Worm (Caenorhabditis elegans) whole organism, midembryonic: ENCODE measurements around the gene fbxb-115.

Experiments used
- T22C8.4 ChIP-seq: fragments of 200-800 bp; sonication (Bioruptor generic); IDR thresholded peaks from 2 replicates; pipeline ENCODE4 v1.3.6; 2022; ENCODE audit warnings: missing genetic modification characterization, missing compliant biosample characterization
- cog-1 ChIP-seq: sonication (generic microtip); optimal IDR thresholded peaks from 2 replicates; lab custom pipeline; 2016; ENCODE audit warnings: missing genetic modification characterization, missing compliant biosample characterization
- ztf-29 ChIP-seq: fragments of 200-800 bp; sonication (Bioruptor generic); IDR thresholded peaks from 2 replicates; pipeline ENCODE4 v1.3.6; 2022; ENCODE audit warnings: missing genetic modification reagents, missing genetic modification characterization, missing compliant biosample characterization

DNA sequence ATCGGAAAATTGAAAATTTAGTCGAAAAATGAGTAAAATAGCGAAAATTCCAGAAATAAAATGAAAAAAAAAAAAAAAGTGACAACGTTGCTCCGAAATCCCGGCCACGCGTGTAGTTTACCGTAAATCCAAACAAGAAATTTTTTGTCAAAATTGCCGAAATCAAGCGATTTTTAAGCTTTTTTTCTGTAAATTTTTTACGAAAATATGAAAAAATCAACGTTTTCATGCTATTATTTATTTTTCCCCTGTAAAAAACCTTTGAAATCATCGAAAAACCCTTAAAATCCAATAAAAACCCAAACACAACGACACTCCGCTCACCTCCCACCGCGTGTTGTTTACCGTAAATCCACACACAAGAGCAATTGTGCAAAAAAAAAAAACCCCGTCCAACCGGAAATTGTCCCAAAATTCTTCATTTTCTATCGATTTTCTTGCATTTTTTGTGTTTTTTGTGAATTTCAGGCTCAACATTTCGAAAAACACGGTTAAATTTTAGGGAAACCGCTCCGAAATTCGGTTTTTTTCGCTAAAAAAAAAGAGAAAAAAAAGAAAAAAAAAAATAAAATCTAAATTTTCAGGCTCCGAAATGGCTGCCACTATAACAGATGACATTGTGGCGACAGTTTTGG, 49.9 kb downstream of the fbxb-115 start, which contains the start of the genes Y39B6A.3 and pph-5:
- no peak for TF ChIP-seq T22C8.4 (GFP tag; lab: Robert Waterston, UW)
- no peak for TF ChIP-seq cog-1
- no peak for TF ChIP-seq ztf-29 (GFP tag; lab: Robert Waterston, UW)
